Fruit fly (Drosophila melanogaster): ENCODE data around the gene CG6178.

- TF ChIP-seq CG8478 (optimal IDR thresholded peaks at IDR 0.05) (no peak), CTCF (optimal IDR thresholded peaks at IDR 0.05) (no peak)
Observed at dm6 chr3R:24162774-24163555, 10.8 kb downstream of the CG6178 start, which contains the start of gene mRpS24.

Data from S2 (cell line).